Worm (Caenorhabditis elegans) whole organism, L3 larva: ENCODE measurements around the gene Y38C1AA.12.

Experiments
- ZK546.5 ChIP-seq: sonication (generic microtip); optimal IDR thresholded peaks from 2 replicates; lab custom pipeline; 2017; ENCODE audit warnings: missing biosample characterization, missing genetic modification characterization
- fos-1 ChIP-seq: fragments of 150-350 bp; optimal IDR thresholded peaks from 2 replicates; lab custom pipeline; 2014; ENCODE audit warnings: missing biosample characterization, missing genetic modification characterization
- lin-39 ChIP-seq: fragments of 150-350 bp; optimal IDR thresholded peaks from 2 replicates; lab custom pipeline; 2018; ENCODE audit warnings: missing biosample characterization, missing genetic modification reagents, missing genetic modification characterization
- nhr-67 ChIP-seq: fragments of 150-350 bp; optimal IDR thresholded peaks from 2 replicates; lab custom pipeline; 2014; ENCODE audit warnings: missing biosample characterization, missing genetic modification characterization
- nhr-77 ChIP-seq: fragments of 150-350 bp; optimal IDR thresholded peaks from 2 replicates; lab custom pipeline; 2014; ENCODE audit warnings: missing biosample characterization, missing genetic modification characterization
- tbx-2 ChIP-seq: sonication (generic microtip); optimal IDR thresholded peaks from 2 replicates; lab custom pipeline; 2016; ENCODE audit warnings: mild to moderate bottlenecking, missing genetic modification characterization, missing compliant biosample characterization
- ztf-4 ChIP-seq: fragments of 150-350 bp; optimal IDR thresholded peaks from 2 replicates; lab custom pipeline; 2014; ENCODE audit warnings: missing biosample characterization, missing genetic modification characterization

- TF ChIP-seq ztf-4 (tag; lab: Kevin White, UChicago) = no peak
- TF ChIP-seq nhr-67 (tag; lab: Kevin White, UChicago) = no peak
- TF ChIP-seq ZK546.5 (tag; lab: Kevin White, UChicago) = no peak
- TF ChIP-seq nhr-77 (tag; lab: Kevin White, UChicago) = no peak
- no peak for TF ChIP-seq lin-39 (tag; lab: Kevin White, UChicago)
- TF ChIP-seq fos-1 (tag; lab: Kevin White, UChicago) = no peak
- no peak for TF ChIP-seq tbx-2 (tag; lab: Kevin White, UChicago)
Measured at ce11 chrIV:177487-177886, 14.6 kb upstream of the Y38C1AA.12 start.
